Fruit fly (Drosophila melanogaster): ENCODE data around the gene inaE.
A peak's percentile ranks its signal among the peaks of the same experiment; 100 is the strongest.

Gene inaE

dm6 chrX:13781739-13782502 is 1.6 kb upstream of the inaE start, which contains the start of the genes CtsB and amrt:
Gene CtsB, minus strand, starts transcription at chrX:13782170.
Gene amrt, plus strand, starts transcription at chrX:13782459.
- TF ChIP-seq CG1621 (tag; optimal IDR thresholded peaks at IDR 0.05) (peak; percentile 26), CG6792 (GFP tag; optimal IDR thresholded peaks at IDR 0.05) (peak; percentile 43), pdm3 (GFP tag; optimal IDR thresholded peaks at IDR 0.05) (peak; percentile 72), svp (GFP tag) (no peak), CG10669 (GFP tag; optimal IDR thresholded peaks at IDR 0.05) (peak; percentile 50), Eip75B (GFP tag; optimal IDR thresholded peaks at IDR 0.05) (peak; percentile 67), Met (GFP tag; optimal IDR thresholded peaks at IDR 0.05) (peak; percentile 62), CG4318 (GFP tag; optimal IDR thresholded peaks at IDR 0.05) (no peak), CG9139 (GFP tag; optimal IDR thresholded peaks at IDR 0.05) (peak; percentile 62), Gug (GFP tag; IDR thresholded peaks at IDR 0.05) (peak; percentile 58), CG11294 (GFP tag; IDR thresholded peaks at IDR 0.05) (no peak; the same call in 1 of the 2 replicates), fd59A (GFP tag; optimal IDR thresholded peaks at IDR 0.05) (peak; percentile 3), CG3919 (GFP tag; optimal IDR thresholded peaks at IDR 0.05) (peak; percentile 59), CG8319 (GFP tag; optimal IDR thresholded peaks at IDR 0.05) (peak; percentile 7), esn (GFP tag; optimal IDR thresholded peaks at IDR 0.05) (peak; percentile 59), Sox15 (GFP tag; optimal IDR thresholded peaks at IDR 0.05) (peak; percentile 36), CG31627 (GFP tag; optimal IDR thresholded peaks at IDR 0.05) (peak; percentile 63), Ets96B (tag; optimal IDR thresholded peaks at IDR 0.05) (peak; percentile 37), CG6163 (GFP tag; IDR thresholded peaks at IDR 0.05) (peak; percentile 81; the same call in 2 of the 3 replicates), CG8632 (GFP tag; optimal IDR thresholded peaks at IDR 0.05) (peak; percentile 12), CG3032 (tag; optimal IDR thresholded peaks at IDR 0.05) (peak; percentile 55), Eip93F (GFP tag; optimal IDR thresholded peaks at IDR 0.05) (no peak), topi (GFP tag; optimal IDR thresholded peaks at IDR 0.05) (peak; percentile 63), net (GFP tag; optimal IDR thresholded peaks at IDR 0.05) (peak; percentile 77), Blimp-1 (GFP tag; optimal IDR thresholded peaks at IDR 0.05) (peak; percentile 36), CG11762 (GFP tag; optimal IDR thresholded peaks at IDR 0.05; ENCODE audit: insufficient read depth) (peak; percentile 53), OdsH (GFP tag; optimal IDR thresholded peaks at IDR 0.05) (peak; percentile 66), Eip78C (GFP tag) (peak; percentile 76), CG6808 (GFP tag; optimal IDR thresholded peaks at IDR 0.05) (peak; percentile 70), fd85E (GFP tag; optimal IDR thresholded peaks at IDR 0.05) (no peak), Hr38 (GFP tag; optimal IDR thresholded peaks at IDR 0.05) (no peak), CG8119 (GFP tag; IDR thresholded peaks at IDR 0.05) (no peak; the same call in 2 of the 3 replicates), CG32006 (GFP tag; optimal IDR thresholded peaks at IDR 0.05) (peak; percentile 64), lz (GFP tag; optimal IDR thresholded peaks at IDR 0.05) (peak; percentile 72), dac (GFP tag; optimal IDR thresholded peaks at IDR 0.05) (peak; percentile 28), Sox102F (GFP tag; optimal IDR thresholded peaks at IDR 0.05) (peak; percentile 46), CG11902 (GFP tag; optimal IDR thresholded peaks at IDR 0.05) (no peak), vri (GFP tag; optimal IDR thresholded peaks at IDR 0.05) (peak; percentile 43), Hr39 (GFP tag; optimal IDR thresholded peaks at IDR 0.05) (peak; percentile 64), eg (GFP tag; IDR thresholded peaks at IDR 0.05) (peak; percentile 86), Smox (GFP tag; optimal IDR thresholded peaks at IDR 0.05) (peak; percentile 64), CG10631 (GFP tag; optimal IDR thresholded peaks at IDR 0.05) (peak; percentile 63), CG6854 (GFP tag; optimal IDR thresholded peaks at IDR 0.05) (no peak), CG15336 (GFP tag; IDR thresholded peaks at IDR 0.05) (peak; percentile 60; the same call in 1 of the 2 replicates), dsx (GFP tag; optimal IDR thresholded peaks at IDR 0.05; ENCODE audit: poor library complexity, severe bottlenecking) (peak; percentile 17), achi (GFP tag; optimal IDR thresholded peaks at IDR 0.05) (peak; percentile 38), Ets21C (GFP tag; optimal IDR thresholded peaks at IDR 0.05) (peak; percentile 51), Lpt (GFP tag; optimal IDR thresholded peaks at IDR 0.05) (peak; percentile 32), CG7368 (GFP tag; optimal IDR thresholded peaks at IDR 0.05) (peak; percentile 31), Hr4 (GFP tag; optimal IDR thresholded peaks at IDR 0.05) (peak; percentile 58), spab (GFP tag; optimal IDR thresholded peaks at IDR 0.05) (peak; percentile 48)
